Worm (Caenorhabditis elegans): ENCODE results near the gene abcx-1.

DNA sequence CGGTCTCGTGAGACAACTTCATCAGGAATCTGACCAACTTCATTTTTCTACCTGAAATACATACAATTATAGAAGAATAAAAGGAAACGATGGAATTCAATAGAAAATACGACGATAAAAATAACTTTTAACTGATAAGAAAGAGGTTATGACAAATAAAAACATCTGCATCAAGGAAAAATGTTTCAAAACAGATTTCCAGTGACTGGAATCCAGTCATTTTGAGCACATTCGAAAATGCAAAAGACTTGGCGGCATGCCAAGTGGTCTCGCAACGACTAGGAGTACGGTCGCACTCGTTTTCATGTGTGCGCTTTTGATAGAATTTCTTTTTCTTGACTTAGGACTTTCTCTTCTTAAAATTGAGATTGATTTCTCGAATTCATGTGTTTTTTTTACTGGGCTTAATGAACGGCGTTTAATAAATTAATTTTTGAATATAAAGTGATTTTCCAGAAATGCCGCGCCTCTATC is 42.2 kb upstream of the abcx-1 start, which contains the start of the genes snr-3 and rsp-5:
- no peak for TF ChIP-seq attf-5 (GFP tag; optimal IDR thresholded peaks at IDR 0.05)
- TF ChIP-seq unc-62 (GFP tag; optimal IDR thresholded peaks at IDR 0.05), result no peak
- no peak for TF ChIP-seq T07F8.4 (tag; optimal IDR thresholded peaks at IDR 0.05)
- TF ChIP-seq F55B11.4 (tag; optimal IDR thresholded peaks at IDR 0.05; ENCODE audit: borderline replicate concordance, insufficient read depth), result no peak
- no peak for TF ChIP-seq bed-2 (GFP tag; IDR thresholded peaks at IDR 0.05)
- no peak for TF ChIP-seq ama-1 (optimal IDR thresholded peaks at IDR 0.05)
- no peak for TF ChIP-seq ama-1 (GFP tag; optimal IDR thresholded peaks at IDR 0.05)
- TF ChIP-seq ztf-18 (tag; optimal IDR thresholded peaks at IDR 0.05), result no peak
- no peak for TF ChIP-seq nfya-1 (tag; optimal IDR thresholded peaks at IDR 0.05; ENCODE audit: borderline replicate concordance, insufficient read depth)
- no peak for TF ChIP-seq Y79H2A.3 (GFP tag; conservative IDR thresholded peaks at IDR 0.05)
- no peak for TF ChIP-seq Y95B8A.8 (GFP tag; IDR thresholded peaks at IDR 0.05)
- TF ChIP-seq sdz-38 (tag; optimal IDR thresholded peaks at IDR 0.05), result no peak
- no peak for TF ChIP-seq mes-4 (tag; optimal IDR thresholded peaks at IDR 0.05)
- no peak for TF ChIP-seq nhr-90 (tag; optimal IDR thresholded peaks at IDR 0.05)

Measured in whole organism, young adult.